Worm (Caenorhabditis elegans): ENCODE measurements around the gene Y69H2.10.

The Y69H2.10 gene

ce11 chrV:18687361-18687760 is 17.2 kb downstream of the Y69H2.10 start:
- TF ChIP-seq dmd-4 (tag; optimal IDR thresholded peaks at IDR 0.05): no peak
- no peak for TF ChIP-seq mdl-1 (tag; optimal IDR thresholded peaks at IDR 0.05)
- no peak for TF ChIP-seq ztf-4 (tag; optimal IDR thresholded peaks at IDR 0.05)

- TF ChIP-seq unc-55 (GFP tag; optimal IDR thresholded peaks at IDR 0.05) (peak; percentile 35), lsy-2 (tag; optimal IDR thresholded peaks at IDR 0.05) (peak; percentile 22 to 50), lin-13 (GFP tag; optimal IDR thresholded peaks at IDR 0.05) (peak; percentile 47), nhr-11 (tag; optimal IDR thresholded peaks at IDR 0.05) (no peak), C34F6.9 (tag; optimal IDR thresholded peaks at IDR 0.05) (peak; percentile 5)
These were observed 19.6 kb downstream of the Y69H2.10 start, which contains the start of the genes ubc-19 and Y69H2.7 for ce11 chrV:18689681-18690080. Gene ubc-19, minus strand, starts transcription at chrV:18689762. Gene Y69H2.7, plus strand, starts transcription at chrV:18689989.

- TF ChIP-seq nhr-12 (tag; optimal IDR thresholded peaks at IDR 0.05) (no peak), Y55F3AM.14 (GFP tag; optimal IDR thresholded peaks at IDR 0.05) (no peak), peb-1 (tag; optimal IDR thresholded peaks at IDR 0.05) (no peak), R02D3.7 (tag; optimal IDR thresholded peaks at IDR 0.05) (no peak), lsy-2 (tag; optimal IDR thresholded peaks at IDR 0.05) (no peak), ceh-16 (tag; optimal IDR thresholded peaks at IDR 0.05) (no peak), elt-3 (tag; optimal IDR thresholded peaks at IDR 0.05) (no peak), unc-62 (GFP tag; optimal IDR thresholded peaks at IDR 0.05) (no peak), mdl-1 (tag; optimal IDR thresholded peaks at IDR 0.05) (no peak)
These were observed 25.4 kb downstream of the Y69H2.10 start for ce11 chrV:18695469-18695868.

- TF ChIP-seq peb-1 (tag; optimal IDR thresholded peaks at IDR 0.05) (no peak), ztf-1 (GFP tag; conservative IDR thresholded peaks at IDR 0.05) (no peak), nhr-12 (tag; optimal IDR thresholded peaks at IDR 0.05) (no peak), nhr-11 (tag; optimal IDR thresholded peaks at IDR 0.05) (no peak), dmd-4 (tag; optimal IDR thresholded peaks at IDR 0.05) (no peak), unc-39 (tag; optimal IDR thresholded peaks at IDR 0.05) (no peak), sma-9 (GFP tag; optimal IDR thresholded peaks at IDR 0.05) (no peak), sma-9 (tag; optimal IDR thresholded peaks at IDR 0.05) (no peak), mbf-1 (tag; optimal IDR thresholded peaks at IDR 0.05) (no peak), ztf-11 (tag; optimal IDR thresholded peaks at IDR 0.05) (no peak), ztf-4 (tag; optimal IDR thresholded peaks at IDR 0.05) (no peak), nhr-129 (tag; optimal IDR thresholded peaks at IDR 0.05) (no peak), unc-62 (GFP tag; optimal IDR thresholded peaks at IDR 0.05) (no peak), aly-2 (tag; optimal IDR thresholded peaks at IDR 0.05) (no peak), blmp-1 (tag; optimal IDR thresholded peaks at IDR 0.05; ENCODE audit: insufficient read depth) (no peak), gmeb-1 (tag; optimal IDR thresholded peaks at IDR 0.05) (no peak), Y55F3AM.14 (GFP tag; optimal IDR thresholded peaks at IDR 0.05) (no peak), alr-1 (tag; optimal IDR thresholded peaks at IDR 0.05) (no peak), nhr-10 (tag; optimal IDR thresholded peaks at IDR 0.05) (no peak), lin-11 (tag; optimal IDR thresholded peaks at IDR 0.05) (no peak)
These were observed 29.2 kb downstream of the Y69H2.10 start, which contains the start of gene nhr-241 for ce11 chrV:18699326-18699725. Gene nhr-241, plus strand, starts transcription at chrV:18699451.

ce11 chrV:18701306-18701705 is 31.2 kb downstream of the Y69H2.10 start, which contains the start of gene Y69H2.9:
Gene Y69H2.9, plus strand, starts transcription at chrV:18701538.
- TF ChIP-seq unc-39 (tag; optimal IDR thresholded peaks at IDR 0.05) (no peak), sma-3 (GFP tag; optimal IDR thresholded peaks at IDR 0.05) (peak; percentile 62), Y55F3AM.14 (GFP tag; optimal IDR thresholded peaks at IDR 0.05) (no peak), gmeb-1 (tag; optimal IDR thresholded peaks at IDR 0.05) (peak; percentile 19), fos-1 (tag; optimal IDR thresholded peaks at IDR 0.05) (peak; percentile 46)

- no peak for TF ChIP-seq mdl-1 (tag; optimal IDR thresholded peaks at IDR 0.05)
- TF ChIP-seq Y55F3AM.14 (GFP tag; optimal IDR thresholded peaks at IDR 0.05): no peak
- no peak for TF ChIP-seq aly-2 (tag; optimal IDR thresholded peaks at IDR 0.05)
- no peak for TF ChIP-seq nhr-237 (tag; optimal IDR thresholded peaks at IDR 0.05)
- TF ChIP-seq nhr-23 (tag; optimal IDR thresholded peaks at IDR 0.05): no peak
- TF ChIP-seq unc-55 (GFP tag; optimal IDR thresholded peaks at IDR 0.05): no peak
- no peak for TF ChIP-seq sma-3 (GFP tag; optimal IDR thresholded peaks at IDR 0.05)
- no peak for TF ChIP-seq egl-27 (tag; optimal IDR thresholded peaks at IDR 0.05)
- no peak for TF ChIP-seq C34F6.9 (tag; optimal IDR thresholded peaks at IDR 0.05)
These were observed 35.4 kb downstream of the Y69H2.10 start for ce11 chrV:18705319-18706062.
